Worm (Caenorhabditis elegans) whole organism, midembryonic: ENCODE data around the gene pccb-1.

Experiments
- T22C8.4 ChIP-seq: fragments of 200-800 bp; sonication (Bioruptor generic); IDR thresholded peaks from 2 replicates; pipeline ENCODE4 v1.3.6; 2022; ENCODE audit warnings: missing genetic modification characterization, missing compliant biosample characterization
- cog-1 ChIP-seq: sonication (generic microtip); optimal IDR thresholded peaks from 2 replicates; lab custom pipeline; 2016; ENCODE audit warnings: missing genetic modification characterization, missing compliant biosample characterization
- flt-1 ChIP-seq: fragments of 200-800 bp; sonication (Bioruptor generic); IDR thresholded peaks from 2 replicates; pipeline ENCODE4 v1.3.6; 2022; ENCODE audit warnings: missing genetic modification characterization, missing compliant biosample characterization
- klf-2 ChIP-seq: fragments of 200-800 bp; sonication (Bioruptor generic); conservative IDR thresholded peaks from 2 replicates; pipeline ENCODE4 v1.3.6; 2022; ENCODE audit warnings: missing genetic modification reagents, missing genetic modification characterization, missing compliant biosample characterization
- med-1 ChIP-seq: sonication (generic microtip); optimal IDR thresholded peaks from 2 replicates; lab custom pipeline; 2017; ENCODE audit warnings: missing genetic modification characterization, mild to moderate bottlenecking, missing compliant biosample characterization, antibody characterized with exemption, missing genetic modification reagents; ENCODE audit not compliant: insufficient read depth
- ref-1 ChIP-seq: fragments of 200-800 bp; sonication (Bioruptor generic); conservative IDR thresholded peaks from 2 replicates; pipeline ENCODE4 v1.3.6; 2022; ENCODE audit warnings: missing genetic modification reagents, missing genetic modification characterization, missing compliant biosample characterization
- tab-1 ChIP-seq: fragments of 200-800 bp; sonication (Bioruptor generic); IDR thresholded peaks from 2 replicates; pipeline ENCODE4 v1.3.6; 2022; ENCODE audit warnings: missing genetic modification characterization, missing compliant biosample characterization
- ztf-23 ChIP-seq: fragments of 200-800 bp; sonication (Bioruptor generic); IDR thresholded peaks from 2 replicates; pipeline ENCODE4 v1.3.6; 2022; ENCODE audit warnings: missing genetic modification reagents, missing genetic modification characterization, missing compliant biosample characterization
- ztf-29 ChIP-seq: fragments of 200-800 bp; sonication (Bioruptor generic); IDR thresholded peaks from 2 replicates; pipeline ENCODE4 v1.3.6; 2022; ENCODE audit warnings: missing genetic modification reagents, missing genetic modification characterization, missing compliant biosample characterization

The pccb-1 gene

DNA sequence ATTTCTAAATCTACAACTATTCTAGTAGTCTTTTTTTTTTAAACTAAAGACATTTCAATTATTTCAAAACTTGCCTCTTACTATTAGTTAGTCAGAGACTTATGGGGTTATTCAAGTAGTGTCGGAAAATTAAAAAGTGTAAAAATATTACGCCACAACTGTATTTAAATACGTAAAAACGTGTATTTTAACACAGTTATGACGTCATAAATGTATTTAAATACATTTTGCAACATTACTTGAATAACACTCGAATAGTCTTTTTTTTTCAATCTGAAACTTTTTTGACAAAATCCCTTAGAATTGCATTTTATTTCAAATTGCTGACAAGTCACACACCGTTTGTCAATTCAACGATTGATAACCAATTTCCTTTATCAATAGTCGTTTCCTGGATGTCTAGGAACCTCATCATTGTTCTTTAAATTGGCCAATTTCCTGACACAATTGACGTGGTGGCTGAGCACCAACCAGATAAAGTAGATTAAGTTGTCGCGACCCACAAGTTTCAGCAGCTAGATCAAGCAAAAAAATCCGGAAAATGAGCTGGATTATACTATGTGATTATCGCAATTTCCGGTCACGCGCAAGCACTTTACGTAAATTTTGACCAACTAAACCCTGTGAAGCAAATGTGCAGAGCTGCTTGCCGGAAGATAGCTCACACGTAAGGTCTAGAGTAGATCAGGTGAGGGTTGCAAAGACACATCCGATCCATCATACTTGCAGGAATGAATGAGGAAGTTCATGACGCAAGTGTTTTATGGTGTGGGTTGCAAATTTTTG is 50.4 kb downstream of the pccb-1 start:
- TF ChIP-seq ztf-29 (no peak), flt-1 (GFP tag; lab: Robert Waterston, UW) (no peak), cog-1 (no peak), klf-2 (GFP tag; lab: Robert Waterston, UW) (no peak), med-1 (no peak), tab-1 (GFP tag; lab: Robert Waterston, UW) (no peak), ref-1 (no peak), ztf-23 (no peak), T22C8.4 (GFP tag; lab: Robert Waterston, UW) (no peak)

DNA sequence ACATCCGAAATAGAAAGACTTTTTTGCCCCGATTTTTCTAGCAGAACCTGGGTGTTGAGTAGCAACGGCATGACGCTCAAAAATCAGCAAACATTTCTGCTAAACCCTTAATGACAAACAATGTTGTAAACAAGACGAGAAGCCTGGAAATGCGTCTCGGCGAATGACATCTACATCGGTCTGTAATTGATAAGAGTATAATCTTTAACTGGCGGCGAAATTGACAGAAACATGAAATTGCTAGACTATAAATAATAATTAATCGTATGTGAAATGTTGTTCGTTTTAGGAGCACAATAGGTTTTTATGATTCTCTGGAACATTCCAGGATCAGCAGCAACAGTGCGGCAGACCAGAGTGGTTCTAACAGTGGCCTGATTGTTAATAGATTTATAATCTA is 52.4 kb downstream of the pccb-1 start:
- TF ChIP-seq tab-1 (GFP tag; lab: Robert Waterston, UW) (no peak), ref-1 (no peak), cog-1 (no peak), T22C8.4 (GFP tag; lab: Robert Waterston, UW) (no peak), med-1 (no peak), ztf-29 (no peak), flt-1 (GFP tag; lab: Robert Waterston, UW) (no peak), ztf-23 (no peak), klf-2 (GFP tag; lab: Robert Waterston, UW) (no peak)
